Worm (Caenorhabditis elegans): ENCODE measurements around the gene nit-1.

Gene nit-1

ce11 chrIII:3908205-3908604 is 13.8 kb upstream of the nit-1 start (continued):
- TF ChIP-seq aha-1 (tag; optimal IDR thresholded peaks at IDR 0.05), result peak; percentile 50
- TF ChIP-seq nhr-19 (GFP tag; conservative IDR thresholded peaks at IDR 0.05), result peak; percentile 34
- TF ChIP-seq fkh-4 (tag; optimal IDR thresholded peaks at IDR 0.05; ENCODE audit: borderline replicate concordance), result no peak
- TF ChIP-seq swsn-7 (tag; optimal IDR thresholded peaks at IDR 0.05), result peak; percentile 15
- TF ChIP-seq rnt-1 (tag; optimal IDR thresholded peaks at IDR 0.05), result peak; percentile 11
- no peak for TF ChIP-seq lin-39 (tag; optimal IDR thresholded peaks at IDR 0.05)
- TF ChIP-seq lin-35 (GFP tag; optimal IDR thresholded peaks at IDR 0.05), result peak; percentile 31 to 45
- no peak for TF ChIP-seq mdl-1 (tag; optimal IDR thresholded peaks at IDR 0.05)
- no peak for TF ChIP-seq blmp-1 (tag; optimal IDR thresholded peaks at IDR 0.05)
- peak; percentile 72 for TF ChIP-seq nhr-20 (tag; optimal IDR thresholded peaks at IDR 0.05)
- no peak for TF ChIP-seq lir-3 (tag; optimal IDR thresholded peaks at IDR 0.05; ENCODE audit: poor library complexity)
- no peak for TF ChIP-seq unc-98 (GFP tag; IDR thresholded peaks at IDR 0.05)
- no peak for TF ChIP-seq nhr-76 (tag; optimal IDR thresholded peaks at IDR 0.05)
- TF ChIP-seq irx-1 (tag; optimal IDR thresholded peaks at IDR 0.05), result no peak
- TF ChIP-seq efl-3 (GFP tag; optimal IDR thresholded peaks at IDR 0.05), result no peak
- no peak for TF ChIP-seq fkh-8 (tag; optimal IDR thresholded peaks at IDR 0.05)
- TF ChIP-seq ceh-88 (GFP tag; IDR thresholded peaks at IDR 0.05), result no peak
- TF ChIP-seq vab-15 (tag; optimal IDR thresholded peaks at IDR 0.05), result no peak
- TF ChIP-seq nhr-237 (tag; optimal IDR thresholded peaks at IDR 0.05), result no peak
- no peak for TF ChIP-seq snpc-4 (tag; optimal IDR thresholded peaks at IDR 0.05)
- TF ChIP-seq Y116A8C.19 (tag; optimal IDR thresholded peaks at IDR 0.05; ENCODE audit: borderline replicate concordance), result no peak
- TF ChIP-seq lin-14 (GFP tag; optimal IDR thresholded peaks at IDR 0.05), result peak; percentile 82
- no peak for TF ChIP-seq sup-37 (GFP tag; optimal IDR thresholded peaks at IDR 0.05)
- no peak for TF ChIP-seq fkh-10 (GFP tag; optimal IDR thresholded peaks at IDR 0.05)
- TF ChIP-seq hpl-2 (GFP tag; optimal IDR thresholded peaks at IDR 0.05), result no peak
- no peak for TF ChIP-seq unc-62 (GFP tag; optimal IDR thresholded peaks at IDR 0.05)
- peak in 1 of 3 experiments; percentile 29 for TF ChIP-seq ceh-82 (tag; optimal IDR thresholded peaks at IDR 0.05)
- TF ChIP-seq grh-1 (GFP tag; IDR thresholded peaks at IDR 0.05), result no peak
- no peak for TF ChIP-seq nhr-28 (tag; optimal IDR thresholded peaks at IDR 0.05)
- no peak for TF ChIP-seq elt-2 (tag; optimal IDR thresholded peaks at IDR 0.05)
- no peak for TF ChIP-seq ceh-90 (tag; optimal IDR thresholded peaks at IDR 0.05)
- no peak for TF ChIP-seq ztf-4 (tag; optimal IDR thresholded peaks at IDR 0.05)
- no peak for TF ChIP-seq nhr-84 (tag; optimal IDR thresholded peaks at IDR 0.05)
- no peak for TF ChIP-seq elt-3 (tag; optimal IDR thresholded peaks at IDR 0.05)
- peak; percentile 23 to 27 for TF ChIP-seq lsy-2 (tag; optimal IDR thresholded peaks at IDR 0.05)
- no peak for TF ChIP-seq ets-5 (GFP tag; IDR thresholded peaks at IDR 0.05)
- no peak for TF ChIP-seq zag-1 (tag; optimal IDR thresholded peaks at IDR 0.05)
- peak in 1 of 2 experiments; percentile 18 for TF ChIP-seq efl-1 (optimal IDR thresholded peaks at IDR 0.05)
- TF ChIP-seq efl-1 (GFP tag; optimal IDR thresholded peaks at IDR 0.05 in 1 of 2), result no peak
- no peak for TF ChIP-seq unc-130 (tag; optimal IDR thresholded peaks at IDR 0.05)
- no peak for TF ChIP-seq skn-1 (tag; optimal IDR thresholded peaks at IDR 0.05)
- TF ChIP-seq nhr-47 (tag; optimal IDR thresholded peaks at IDR 0.05), result no peak
- TF ChIP-seq ceh-8 (GFP tag; optimal IDR thresholded peaks at IDR 0.05), result no peak
- TF ChIP-seq unc-86 (tag; optimal IDR thresholded peaks at IDR 0.05), result no peak
- TF ChIP-seq aly-2 (tag; optimal IDR thresholded peaks at IDR 0.05), result no peak
- TF ChIP-seq pax-3 (tag; optimal IDR thresholded peaks at IDR 0.05), result no peak
- no peak for TF ChIP-seq pag-3 (tag; optimal IDR thresholded peaks at IDR 0.05; ENCODE audit: borderline replicate concordance, insufficient read depth)
- no peak for TF ChIP-seq tlp-1 (tag; optimal IDR thresholded peaks at IDR 0.05)
